Worm (Caenorhabditis elegans): ENCODE data around the gene vrk-1.

DNA sequence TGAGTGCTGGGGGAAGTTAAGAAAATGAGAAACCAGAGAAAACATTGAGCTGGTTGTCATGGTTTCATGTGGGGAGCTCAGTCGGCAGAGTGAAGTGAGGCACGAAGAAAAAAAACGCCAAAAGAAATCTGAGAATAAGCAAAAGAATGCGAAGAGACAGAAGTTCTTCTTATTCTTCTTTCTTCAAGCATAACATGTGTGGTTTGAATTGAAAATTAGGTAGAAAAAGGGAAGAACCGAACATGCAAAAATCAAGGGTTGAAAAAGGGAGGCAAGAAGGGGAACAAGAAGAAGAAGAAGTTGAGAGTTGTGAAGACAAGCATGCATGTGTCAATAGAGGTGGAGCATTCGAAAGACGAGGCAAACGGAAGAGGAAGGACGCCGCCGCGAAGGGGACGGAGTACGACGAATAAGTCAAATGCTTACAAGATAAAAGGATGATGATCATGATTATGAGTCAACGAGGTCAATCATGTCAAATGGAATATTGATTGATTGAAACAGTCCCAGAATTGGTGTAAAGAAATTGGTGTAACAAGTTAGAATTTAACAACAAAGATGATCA is 36.1 kb downstream of the vrk-1 start:
- TF ChIP-seq dao-5 (tag; optimal IDR thresholded peaks at IDR 0.05) (no peak), him-1 (tag; optimal IDR thresholded peaks at IDR 0.05) (no peak)

Measured in whole organism, L4/young adult.